Worm (Caenorhabditis elegans): ENCODE data around the gene bbs-2.

bbs-2 gene

DNA sequence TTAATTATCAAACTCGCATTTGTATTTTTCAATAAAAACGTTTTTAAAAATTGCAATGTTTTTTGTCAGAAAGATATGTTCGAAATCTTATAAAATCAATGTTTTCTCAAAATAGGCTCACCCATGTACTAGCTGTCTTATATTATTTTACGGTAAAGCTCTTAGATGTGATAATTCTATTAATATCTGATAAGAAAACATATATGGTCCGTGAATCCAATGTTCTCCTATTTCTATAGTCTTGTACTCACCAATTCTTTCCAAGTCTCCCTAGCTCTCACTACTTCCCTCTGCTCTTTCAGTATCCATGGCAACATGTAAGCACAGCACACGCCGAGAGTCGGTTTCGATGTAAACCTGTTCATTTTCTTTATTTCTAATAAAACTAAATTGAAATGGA, at the start of gene bbs-2:
bbs-2 (plus strand) TSS at position 301 of the 400 bp plus-strand sequence.
- TF ChIP-seq flt-1 (GFP tag; IDR thresholded peaks at IDR 0.05) (no peak), ama-1 (optimal IDR thresholded peaks at IDR 0.05) (no peak), ets-7 (tag; optimal IDR thresholded peaks at IDR 0.05) (no peak), aly-1 (tag; optimal IDR thresholded peaks at IDR 0.05) (no peak), ceh-36 (tag; optimal IDR thresholded peaks at IDR 0.05) (no peak)

DNA sequence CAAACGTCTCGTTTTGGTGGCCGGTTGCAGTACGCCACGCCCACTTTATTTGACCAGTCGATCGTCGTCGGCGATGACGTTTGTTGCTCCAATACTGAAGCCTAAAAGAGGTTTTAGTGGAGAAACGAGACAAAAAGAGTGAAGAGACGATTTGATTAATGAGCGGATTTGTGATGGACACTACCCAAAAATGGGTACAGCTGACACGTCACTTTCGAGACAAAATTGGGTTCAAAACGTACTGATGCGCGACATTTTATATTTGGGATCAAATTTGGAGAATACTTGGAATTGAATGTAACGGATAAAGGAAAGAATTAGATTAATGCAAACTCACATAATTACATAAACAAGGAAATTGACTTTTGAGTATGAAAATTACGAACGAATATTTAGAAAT, 36.4 kb upstream of the bbs-2 start, which contains the start of gene ilys-4:
ilys-4 (minus strand) TSS at position 101 of the 400 bp plus-strand sequence.
- no peak for TF ChIP-seq ets-7 (tag; optimal IDR thresholded peaks at IDR 0.05)
- TF ChIP-seq ceh-13 (GFP tag; optimal IDR thresholded peaks at IDR 0.05), result no peak
- TF ChIP-seq sea-1 (GFP tag; conservative IDR thresholded peaks at IDR 0.05), result no peak
- no peak for TF ChIP-seq tbx-11 (GFP tag; IDR thresholded peaks at IDR 0.05)
- no peak for TF ChIP-seq F13C5.2 (tag; optimal IDR thresholded peaks at IDR 0.05)
- no peak for TF ChIP-seq hmg-4 (GFP tag; optimal IDR thresholded peaks at IDR 0.05)
- TF ChIP-seq hnd-1 (tag; optimal IDR thresholded peaks at IDR 0.05), result no peak
- no peak for TF ChIP-seq ceh-36 (tag; optimal IDR thresholded peaks at IDR 0.05)
- no peak for TF ChIP-seq aly-1 (tag; optimal IDR thresholded peaks at IDR 0.05)
- TF ChIP-seq ama-1 (optimal IDR thresholded peaks at IDR 0.05), result no peak
- TF ChIP-seq hmbx-1 (tag; optimal IDR thresholded peaks at IDR 0.05), result no peak
- TF ChIP-seq B0310.2 (tag; optimal IDR thresholded peaks at IDR 0.05), result no peak
- TF ChIP-seq flt-1 (GFP tag; IDR thresholded peaks at IDR 0.05), result no peak

DNA sequence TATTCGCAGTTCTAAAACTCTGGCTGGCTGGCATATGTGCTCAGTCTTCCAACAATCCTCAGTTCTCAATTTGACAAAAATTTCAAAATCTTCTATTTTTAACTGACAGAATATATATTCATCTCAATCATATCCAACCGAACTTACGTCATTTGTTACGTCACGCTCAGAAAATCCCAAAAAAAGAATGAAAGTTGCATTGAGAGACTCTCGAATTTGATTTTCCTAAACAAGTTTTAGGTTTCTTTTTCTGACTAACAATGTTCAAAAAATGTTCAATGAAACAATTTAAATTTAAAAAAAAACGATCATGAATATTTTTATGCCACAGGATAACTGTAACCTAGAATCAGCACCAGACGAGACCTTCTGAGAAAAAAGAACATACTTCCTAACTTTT, 35.9 kb upstream of the bbs-2 start:
- TF ChIP-seq ama-1 (optimal IDR thresholded peaks at IDR 0.05), result no peak
- TF ChIP-seq ets-7 (tag; optimal IDR thresholded peaks at IDR 0.05), result no peak
- no peak for TF ChIP-seq ceh-13 (GFP tag; optimal IDR thresholded peaks at IDR 0.05)
- no peak for TF ChIP-seq hmbx-1 (tag; optimal IDR thresholded peaks at IDR 0.05)
- no peak for TF ChIP-seq pes-1 (GFP tag; IDR thresholded peaks at IDR 0.05)
- TF ChIP-seq tbx-37 (GFP tag; conservative IDR thresholded peaks at IDR 0.05), result no peak
- no peak for TF ChIP-seq ceh-36 (tag; optimal IDR thresholded peaks at IDR 0.05)
- TF ChIP-seq tbx-11 (GFP tag; IDR thresholded peaks at IDR 0.05), result no peak
- TF ChIP-seq tra-4 (tag; optimal IDR thresholded peaks at IDR 0.05), result no peak
- TF ChIP-seq hmg-4 (GFP tag; optimal IDR thresholded peaks at IDR 0.05), result no peak
- TF ChIP-seq scrt-1 (GFP tag; IDR thresholded peaks at IDR 0.05), result no peak
- no peak for TF ChIP-seq F13C5.2 (tag; optimal IDR thresholded peaks at IDR 0.05)
- no peak for TF ChIP-seq flt-1 (GFP tag; IDR thresholded peaks at IDR 0.05)
- TF ChIP-seq sea-1 (GFP tag; conservative IDR thresholded peaks at IDR 0.05), result no peak
- TF ChIP-seq B0310.2 (tag; optimal IDR thresholded peaks at IDR 0.05), result no peak

DNA sequence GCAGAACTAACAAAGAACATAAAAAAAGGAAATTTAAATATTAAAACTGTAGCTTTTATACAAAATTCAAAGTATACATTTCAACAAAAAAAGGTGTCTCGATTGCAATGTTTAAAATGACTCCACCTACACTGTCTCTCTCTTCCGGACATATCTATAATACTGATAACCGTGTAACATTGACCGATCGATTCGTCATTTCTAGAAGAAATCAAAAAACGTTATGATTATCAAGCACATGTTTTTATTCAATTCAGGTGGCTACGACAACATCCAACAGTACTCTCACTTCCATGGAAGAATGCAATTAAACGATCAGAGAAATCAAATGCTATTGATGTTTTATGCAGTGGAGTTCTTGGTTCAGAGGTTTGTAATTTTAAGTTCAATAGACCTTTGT, 35.3 kb upstream of the bbs-2 start:
- TF ChIP-seq hnd-1 (tag; optimal IDR thresholded peaks at IDR 0.05) (no peak), ceh-36 (tag; optimal IDR thresholded peaks at IDR 0.05) (no peak), tbx-37 (GFP tag; conservative IDR thresholded peaks at IDR 0.05) (no peak), B0310.2 (tag; optimal IDR thresholded peaks at IDR 0.05) (no peak), aly-1 (tag; optimal IDR thresholded peaks at IDR 0.05) (no peak), ets-7 (tag; optimal IDR thresholded peaks at IDR 0.05) (no peak)

DNA sequence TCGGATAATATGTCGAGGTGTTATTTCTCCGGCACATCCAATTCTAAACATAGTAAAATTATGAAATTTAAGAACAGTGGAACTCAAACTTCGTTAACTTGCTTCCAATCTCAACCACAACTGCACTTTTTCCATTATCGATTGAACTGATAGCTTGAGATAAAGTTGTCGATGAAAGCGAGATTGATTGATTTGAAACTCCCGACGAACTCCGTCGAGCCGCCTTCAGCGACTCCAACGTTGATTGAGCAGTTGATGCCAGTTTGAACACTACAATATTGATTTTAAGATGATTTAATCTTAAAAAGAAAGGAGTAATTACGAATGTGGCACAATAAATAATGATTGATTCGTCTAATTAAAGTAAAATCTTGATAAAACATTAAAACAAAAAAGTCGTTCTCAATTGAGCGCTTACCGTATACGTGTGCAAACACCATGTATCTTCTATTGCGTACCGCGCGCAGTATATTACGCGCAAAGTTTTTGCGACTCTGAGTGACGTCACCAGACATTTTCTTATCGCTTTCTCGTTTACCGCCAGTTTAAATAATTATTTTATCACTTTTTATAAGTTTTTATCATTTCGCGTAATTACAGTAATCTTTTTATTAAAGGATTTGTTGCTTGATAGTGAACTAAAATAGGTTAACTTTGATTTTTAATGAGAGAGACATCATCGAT, 31.5 kb upstream of the bbs-2 start, which contains the start of gene arp-11:
arp-11 (minus strand) TSS at position 51 of the 684 bp plus-strand sequence.
- TF ChIP-seq scrt-1 (GFP tag; IDR thresholded peaks at IDR 0.05), result no peak
- peak; percentile 24 for TF ChIP-seq F13C5.2 (tag; optimal IDR thresholded peaks at IDR 0.05)

DNA sequence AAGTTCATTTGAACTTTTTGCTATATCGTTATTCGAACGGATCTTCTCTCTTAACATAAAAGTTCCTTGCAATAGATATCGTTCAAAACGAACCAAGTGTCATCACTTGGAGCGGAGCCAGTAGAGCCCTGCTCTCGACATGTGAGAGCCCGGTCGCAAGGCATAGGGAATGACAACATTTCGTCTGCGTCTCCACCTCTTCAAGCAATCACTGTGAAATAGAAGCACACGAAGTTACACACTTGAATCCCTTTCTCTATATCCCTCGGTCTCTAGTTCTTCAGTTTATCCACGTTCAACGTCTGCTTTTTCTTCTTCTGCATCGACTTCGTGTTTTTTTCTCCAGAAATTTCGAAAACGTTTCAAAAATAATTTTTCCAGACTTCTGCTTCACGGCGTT, 30.5 kb upstream of the bbs-2 start, which contains the start of gene C49H3.6:
C49H3.6 (plus strand) TSS at position 380 of the 400 bp plus-strand sequence.
- TF ChIP-seq ets-7 (tag; optimal IDR thresholded peaks at IDR 0.05), result no peak

DNA sequence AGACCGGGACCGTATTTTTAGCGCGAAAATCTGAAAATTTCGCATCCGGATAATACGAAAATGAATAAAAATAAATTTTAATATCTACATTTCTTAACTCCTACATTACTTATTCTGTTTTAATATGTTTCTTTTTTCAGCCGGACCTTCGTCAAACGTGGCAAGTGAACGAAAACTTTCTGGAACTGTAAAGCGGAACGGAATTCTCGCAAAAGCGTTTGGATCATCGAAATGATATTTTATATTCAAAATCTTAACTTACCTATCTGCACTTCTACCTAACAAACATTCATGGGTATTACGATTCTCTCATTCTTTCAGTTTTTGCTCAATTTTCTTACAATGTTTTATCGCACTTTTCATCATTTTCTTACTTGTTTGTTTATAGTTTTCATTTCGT, 27.2 kb upstream of the bbs-2 start:
- no peak for TF ChIP-seq F13C5.2 (tag; optimal IDR thresholded peaks at IDR 0.05)
- no peak for TF ChIP-seq ets-7 (tag; optimal IDR thresholded peaks at IDR 0.05)
- no peak for TF ChIP-seq hmg-4 (GFP tag; optimal IDR thresholded peaks at IDR 0.05)
- no peak for TF ChIP-seq tbx-37 (GFP tag; conservative IDR thresholded peaks at IDR 0.05)
- no peak for TF ChIP-seq flt-1 (GFP tag; IDR thresholded peaks at IDR 0.05)
- no peak for TF ChIP-seq scrt-1 (GFP tag; IDR thresholded peaks at IDR 0.05)
- TF ChIP-seq ama-1 (optimal IDR thresholded peaks at IDR 0.05), result no peak
- no peak for TF ChIP-seq B0310.2 (tag; optimal IDR thresholded peaks at IDR 0.05)

DNA sequence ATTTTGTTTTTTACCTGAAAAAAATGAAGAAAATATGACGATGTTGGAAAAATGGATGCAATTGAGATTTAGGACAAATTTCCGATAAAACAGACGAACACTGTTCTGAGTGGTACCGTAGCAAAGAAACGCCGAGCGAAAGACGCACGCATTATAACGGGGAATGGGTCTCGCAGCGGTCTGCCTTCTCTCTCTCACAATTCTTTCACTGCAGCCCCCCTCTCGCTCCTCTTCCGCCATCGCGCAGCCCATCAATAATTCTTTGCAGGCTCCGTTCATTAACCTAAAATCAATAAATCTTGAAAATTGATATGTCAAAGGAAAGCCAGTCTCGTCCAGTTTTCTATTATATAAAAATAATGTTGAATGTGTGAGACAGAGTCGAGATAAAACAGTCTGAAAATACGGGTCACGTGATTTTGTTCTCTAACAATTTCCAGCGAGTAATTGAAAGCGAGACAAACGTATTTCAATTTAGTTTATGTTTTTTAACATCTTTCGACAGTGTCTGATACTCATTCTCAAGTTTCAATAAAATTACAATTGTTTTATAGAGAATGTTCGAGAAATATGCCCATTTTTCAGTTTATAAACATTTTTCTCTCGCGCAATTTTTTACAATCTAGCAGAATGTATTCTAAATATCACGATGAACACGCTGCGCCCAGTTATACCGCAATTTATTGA, 24.2 kb upstream of the bbs-2 start:
- no peak for TF ChIP-seq hmbx-1 (tag; optimal IDR thresholded peaks at IDR 0.05)
- no peak for TF ChIP-seq scrt-1 (GFP tag; IDR thresholded peaks at IDR 0.05)
- no peak for TF ChIP-seq ceh-13 (GFP tag; optimal IDR thresholded peaks at IDR 0.05)
- peak; percentile 31 for TF ChIP-seq hmg-4 (GFP tag; optimal IDR thresholded peaks at IDR 0.05)

All from whole organism, early embryonic.